Fruit fly (Drosophila melanogaster) whole organism, embryonic: ENCODE data around the gene Lcp65Ac.

Experiments
- Asciz ChIP-seq: fragments of 200-800 bp; sonication (Bioruptor generic); optimal IDR thresholded peaks from 2 replicates; lab custom pipeline; 2017; ENCODE audit warnings: missing biosample characterization, mild to moderate bottlenecking, missing genetic modification characterization, missing genetic modification reagents
- CG10267 ChIP-seq: fragments of 200-800 bp; sonication (Bioruptor generic); optimal IDR thresholded peaks from 2 replicates; lab custom pipeline; 2018; ENCODE audit warnings: missing biosample characterization, mild to moderate bottlenecking, missing genetic modification characterization, moderate library complexity
- CG10654 ChIP-seq: fragments of 200-800 bp; sonication (Bioruptor generic); optimal IDR thresholded peaks from 2 replicates; lab custom pipeline; 2016; ENCODE audit warnings: missing biosample characterization, missing genetic modification characterization
- CG10959 ChIP-seq: fragments of 200-800 bp; sonication (Bioruptor generic); IDR thresholded peaks from 2 replicates; pipeline ENCODE4 v1.3.6; 2022; ENCODE audit warnings: missing biosample characterization, missing genetic modification characterization
- CG11093 ChIP-seq: fragments of 200-800 bp; sonication (Bioruptor generic); IDR thresholded peaks from 3 replicates; pipeline ENCODE4 v1.3.6; 2022; ENCODE audit warnings: missing biosample characterization, missing genetic modification characterization
- CG11560 ChIP-seq: fragments of 200-800 bp; sonication (Bioruptor generic); IDR thresholded peaks from 3 replicates; pipeline ENCODE4 v1.3.6; 2022; ENCODE audit warnings: missing biosample characterization, missing genetic modification characterization
- CG13894 ChIP-seq: fragments of 200-800 bp; sonication (Bioruptor generic); optimal IDR thresholded peaks from 3 replicates; lab custom pipeline; 2018; ENCODE audit warnings: missing biosample characterization, mild to moderate bottlenecking, missing genetic modification characterization, moderate library complexity
- CG15601 ChIP-seq: fragments of 200-800 bp; sonication (Bioruptor generic); optimal IDR thresholded peaks from 3 replicates; lab custom pipeline; 2019; ENCODE audit warnings: missing biosample characterization, mild to moderate bottlenecking, missing genetic modification characterization, moderate library complexity
- CG1603 ChIP-seq: fragments of 200-800 bp; sonication (Bioruptor generic); optimal IDR thresholded peaks from 2 replicates; lab custom pipeline; 2019; ENCODE audit warnings: missing biosample characterization, mild to moderate bottlenecking, missing genetic modification characterization, moderate library complexity
- CG16813 ChIP-seq: fragments of 200-800 bp; sonication (Bioruptor generic); IDR thresholded peaks from 3 replicates; pipeline ENCODE4 v1.3.6; 2022; ENCODE audit warnings: missing biosample characterization, missing genetic modification characterization; ENCODE audit not compliant: partially characterized antibody
- CG17186 ChIP-seq: fragments of 200-800 bp; sonication (Bioruptor generic); optimal IDR thresholded peaks from 3 replicates; lab custom pipeline; 2017; ENCODE audit warnings: missing biosample characterization, missing genetic modification reagents, missing genetic modification characterization
- CG17359 ChIP-seq: fragments of 200-800 bp; sonication (Bioruptor generic); optimal IDR thresholded peaks from 3 replicates; lab custom pipeline; 2018; ENCODE audit warnings: missing biosample characterization, mild to moderate bottlenecking, missing genetic modification characterization, moderate library complexity
- CG7839 ChIP-seq: fragments of 200-800 bp; sonication (Bioruptor generic); optimal IDR thresholded peaks from 3 replicates; lab custom pipeline; 2018; ENCODE audit warnings: missing biosample characterization, mild to moderate bottlenecking, missing genetic modification characterization, moderate library complexity
- CG7963 ChIP-seq: fragments of 200-800 bp; sonication (Bioruptor generic); IDR thresholded peaks from 3 replicates; pipeline ENCODE4 v1.3.6; 2022; ENCODE audit warnings: missing biosample characterization, missing genetic modification characterization; ENCODE audit not compliant: partially characterized antibody
- CG7987 ChIP-seq: fragments of 200-800 bp; sonication (Bioruptor generic); optimal IDR thresholded peaks from 2 replicates; lab custom pipeline; 2018; ENCODE audit warnings: missing biosample characterization, mild to moderate bottlenecking, missing genetic modification characterization, moderate library complexity
- CG8359 ChIP-seq: fragments of 200-800 bp; sonication (Bioruptor generic); optimal IDR thresholded peaks from 2 replicates; lab custom pipeline; 2017; ENCODE audit warnings: missing biosample characterization, mild to moderate bottlenecking, missing genetic modification characterization, borderline replicate concordance
- Dp ChIP-seq: fragments of 200-800 bp; sonication (Bioruptor generic); optimal IDR thresholded peaks from 2 replicates; lab custom pipeline; 2018; ENCODE audit warnings: missing biosample characterization, mild to moderate bottlenecking, missing genetic modification characterization, moderate library complexity
- Dref ChIP-seq: fragments of 200-800 bp; sonication (Bioruptor generic); IDR thresholded peaks from 2 replicates; pipeline ENCODE4 v1.3.6; 2022; ENCODE audit warnings: missing biosample characterization, missing genetic modification characterization
- Elba2 ChIP-seq: fragments of 200-800 bp; sonication (Bioruptor generic); optimal IDR thresholded peaks from 3 replicates; lab custom pipeline; 2016; ENCODE audit warnings: missing biosample characterization, missing genetic modification characterization
- Fer2 ChIP-seq: fragments of 200-800 bp; sonication (Bioruptor generic); optimal IDR thresholded peaks from 2 replicates; lab custom pipeline; 2018; ENCODE audit warnings: missing biosample characterization, mild to moderate bottlenecking, missing genetic modification characterization, moderate library complexity
- HHEX ChIP-seq: fragments of 200-800 bp; sonication (Bioruptor generic); optimal IDR thresholded peaks from 3 replicates; lab custom pipeline; 2017; ENCODE audit warnings: missing biosample characterization, mild to moderate bottlenecking, missing genetic modification characterization, missing genetic modification reagents
- Mrtf ChIP-seq: fragments of 200-800 bp; sonication (Bioruptor generic); IDR thresholded peaks from 3 replicates; pipeline ENCODE4 v1.3.6; 2022; ENCODE audit warnings: missing biosample characterization, missing genetic modification characterization
- NfI ChIP-seq: fragments of 200-800 bp; sonication (Bioruptor generic); optimal IDR thresholded peaks from 3 replicates; lab custom pipeline; 2018; ENCODE audit warnings: missing biosample characterization, mild to moderate bottlenecking, missing genetic modification characterization, moderate library complexity
- Oli ChIP-seq: fragments of 200-800 bp; sonication (Bioruptor generic); optimal IDR thresholded peaks from 2 replicates; lab custom pipeline; 2018; ENCODE audit warnings: missing biosample characterization, mild to moderate bottlenecking, missing genetic modification characterization, moderate library complexity
- Sox100B ChIP-seq: fragments of 200-800 bp; sonication (Bioruptor generic); optimal IDR thresholded peaks from 3 replicates; lab custom pipeline; 2018; ENCODE audit warnings: missing biosample characterization, mild to moderate bottlenecking, missing genetic modification characterization
- Taf1 ChIP-seq: fragments of 200-800 bp; sonication (Bioruptor generic); IDR thresholded peaks from 2 replicates; pipeline ENCODE4 v1.3.6; 2022; ENCODE audit warnings: missing biosample characterization, missing genetic modification characterization
- abd-A ChIP-seq: fragments of 200-800 bp; sonication (Bioruptor generic); optimal IDR thresholded peaks from 3 replicates; lab custom pipeline; 2019; ENCODE audit warnings: missing biosample characterization, mild to moderate bottlenecking, missing genetic modification characterization, moderate library complexity
- amos ChIP-seq: fragments of 200-800 bp; sonication (Bioruptor generic); IDR thresholded peaks from 2 replicates; pipeline ENCODE4 v1.3.6; 2022; ENCODE audit warnings: missing biosample characterization, missing genetic modification characterization; ENCODE audit not compliant: partially characterized antibody
- chinmo ChIP-seq: fragments of 200-800 bp; sonication (Bioruptor generic); IDR thresholded peaks from 4 replicates; pipeline ENCODE4 v1.3.6; 2022; ENCODE audit warnings: missing biosample characterization, missing genetic modification characterization; ENCODE audit not compliant: partially characterized antibody
- croc ChIP-seq: fragments of 200-800 bp; sonication (Bioruptor generic); conservative IDR thresholded peaks from 3 replicates; pipeline ENCODE4 v1.3.6; 2022; ENCODE audit warnings: missing biosample characterization, missing genetic modification characterization
- dm ChIP-seq: fragments of 200-800 bp; sonication (Bioruptor generic); optimal IDR thresholded peaks from 3 replicates; lab custom pipeline; 2016; ENCODE audit warnings: missing biosample characterization, missing genetic modification characterization
- fd96Cb ChIP-seq: fragments of 200-800 bp; sonication (Bioruptor generic); optimal IDR thresholded peaks from 2 replicates; lab custom pipeline; 2018; ENCODE audit warnings: missing biosample characterization, mild to moderate bottlenecking, missing genetic modification characterization, moderate library complexity
- gsb-n ChIP-seq: fragments of 200-800 bp; sonication (Bioruptor generic); optimal IDR thresholded peaks from 3 replicates; lab custom pipeline; 2018; ENCODE audit warnings: missing biosample characterization, mild to moderate bottlenecking, missing genetic modification characterization
- lbe ChIP-seq: fragments of 200-800 bp; sonication (Bioruptor generic); optimal IDR thresholded peaks from 2 replicates; lab custom pipeline; 2016; ENCODE audit warnings: missing biosample characterization, mild to moderate bottlenecking, missing genetic modification characterization
- ranshi ChIP-seq: fragments of 200-800 bp; sonication (Bioruptor generic); IDR thresholded peaks from 2 replicates; pipeline ENCODE4 v1.3.6; 2022; ENCODE audit warnings: missing biosample characterization, missing genetic modification characterization
- ro ChIP-seq: fragments of 200-800 bp; sonication (Bioruptor generic); IDR thresholded peaks from 2 replicates; pipeline ENCODE4 v1.3.6; 2022; ENCODE audit warnings: missing biosample characterization, missing genetic modification characterization
- scrt ChIP-seq: fragments of 200-800 bp; sonication (Bioruptor generic); optimal IDR thresholded peaks from 2 replicates; lab custom pipeline; 2018; ENCODE audit warnings: missing biosample characterization, mild to moderate bottlenecking, missing genetic modification characterization, moderate library complexity
- sd ChIP-seq: fragments of 200-800 bp; sonication (Bioruptor generic); optimal IDR thresholded peaks from 3 replicates; lab custom pipeline; 2018; ENCODE audit warnings: missing biosample characterization, mild to moderate bottlenecking, missing genetic modification characterization, moderate library complexity
- shn ChIP-seq: fragments of 200-800 bp; sonication (Bioruptor generic); optimal IDR thresholded peaks from 3 replicates; lab custom pipeline; 2016; ENCODE audit warnings: missing biosample characterization, missing genetic modification characterization
- slou ChIP-seq: fragments of 200-800 bp; sonication (Bioruptor generic); optimal IDR thresholded peaks from 3 replicates; lab custom pipeline; 2016; ENCODE audit warnings: missing biosample characterization, missing genetic modification characterization
- stwl ChIP-seq: fragments of 200-800 bp; sonication (Bioruptor generic); optimal IDR thresholded peaks from 3 replicates; lab custom pipeline; 2018; ENCODE audit warnings: missing biosample characterization, mild to moderate bottlenecking, missing genetic modification characterization, moderate library complexity
- sug ChIP-seq: fragments of 200-800 bp; optimal IDR thresholded peaks from 2 replicates; lab custom pipeline; 2019; ENCODE audit warnings: missing biosample characterization, mild to moderate bottlenecking, missing genetic modification characterization, moderate library complexity
- wdn ChIP-seq: fragments of 200-800 bp; sonication (Bioruptor generic); IDR thresholded peaks from 2 replicates; pipeline ENCODE4 v1.3.6; 2022; ENCODE audit warnings: missing biosample characterization, missing genetic modification characterization
- zen ChIP-seq: fragments of 200-800 bp; sonication (Bioruptor generic); optimal IDR thresholded peaks from 3 replicates; lab custom pipeline; 2018; ENCODE audit warnings: missing biosample characterization, mild to moderate bottlenecking, missing genetic modification characterization, moderate library complexity

Gene Lcp65Ac

DNA sequence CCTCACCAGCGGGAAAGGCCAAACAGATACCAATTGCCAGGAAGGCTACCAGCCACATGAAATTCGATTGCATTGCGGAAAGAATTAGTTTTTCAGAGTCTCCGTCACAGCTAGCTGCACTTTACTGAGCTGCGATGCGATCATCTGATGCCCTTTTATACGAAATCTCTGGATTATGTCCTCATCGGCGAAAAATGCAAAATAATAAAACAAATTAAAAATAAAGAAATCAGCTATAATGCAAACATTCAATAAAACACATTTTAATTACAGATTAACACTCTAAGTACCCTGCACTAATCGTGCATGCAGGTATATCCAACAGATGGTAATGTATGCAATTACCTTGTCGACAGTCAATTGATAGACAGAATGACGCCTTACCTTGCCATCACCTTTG is 12.6 kb upstream of the Lcp65Ac start, which contains the start of gene Cpr65Au (continued):
- no peak for TF ChIP-seq Taf1 (GFP tag; lab: Robert Waterston, UW)
- no peak for TF ChIP-seq Dp
- no peak for TF ChIP-seq gsb-n (tag; lab: Kevin White, UChicago)

DNA sequence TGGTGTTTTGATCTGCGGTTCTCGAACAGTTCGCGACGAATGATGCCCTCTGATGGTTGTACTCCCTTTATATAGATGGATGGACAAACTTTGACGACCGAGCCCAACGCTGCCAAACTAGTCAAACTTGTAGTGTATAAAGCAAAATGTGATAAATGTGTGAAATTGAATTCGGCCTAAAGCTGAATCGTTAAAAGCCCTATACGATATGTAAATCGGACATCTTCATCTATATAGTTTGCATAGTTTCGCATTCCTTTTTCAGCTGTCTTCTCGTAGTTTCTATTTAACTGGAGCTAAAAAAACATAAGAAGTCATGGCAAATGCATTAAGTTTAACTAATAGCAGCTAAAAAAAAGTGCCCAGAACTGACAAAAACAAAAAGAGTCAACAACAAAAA is 11.1 kb upstream of the Lcp65Ac start, which contains the start of gene Lcp65Ag2:
Gene Lcp65Ag2 (minus strand): TSS at position 48 of the 400 bp plus-strand sequence.
- no peak for TF ChIP-seq CG17359 (tag; lab: Kevin White, UChicago)
- 0 out of 4 replicates have a peak, but pooled peaks have one; percentile 12 for TF ChIP-seq chinmo
- no peak for TF ChIP-seq CG7987 (GFP tag; lab: Kevin White, UChicago)
- TF ChIP-seq Oli (tag; lab: Kevin White, UChicago), result no peak
- peak; percentile 18 for TF ChIP-seq abd-A (tag; lab: Kevin White, UChicago)
- peak; percentile 8; the same call in 1 of the 2 replicates for TF ChIP-seq amos (GFP tag; lab: Robert Waterston, UW)
- TF ChIP-seq CG13894 (tag; lab: Kevin White, UChicago), result peak; percentile 96
- TF ChIP-seq sd (tag; lab: Kevin White, UChicago), result peak; percentile 6
- TF ChIP-seq Dref (GFP tag; lab: Robert Waterston, UW), result no peak

DNA sequence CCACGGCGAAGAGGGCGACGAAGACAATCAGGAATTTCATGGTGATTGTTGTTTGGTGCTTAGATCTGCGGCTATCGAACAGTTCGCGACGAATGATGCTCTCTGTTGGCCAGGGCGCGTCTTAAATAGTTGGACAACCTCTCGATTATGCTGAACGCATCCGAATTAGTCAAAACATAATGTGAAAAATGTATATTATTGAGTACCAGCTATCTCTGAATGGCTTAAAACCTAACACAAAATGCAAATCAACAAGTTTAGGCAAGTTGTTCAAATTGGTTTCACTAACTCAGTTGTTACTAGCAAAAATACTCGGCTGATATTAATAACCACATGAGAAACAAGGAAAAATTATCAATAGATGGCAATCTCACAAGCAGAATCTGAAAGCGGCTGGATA is 9.4 kb upstream of the Lcp65Ac start, which contains the start of gene Lcp65Ag1:
Gene Lcp65Ag1 (minus strand): TSS at position 101 of the 400 bp plus-strand sequence.
- TF ChIP-seq lbe (GFP tag; lab: Kevin White, UChicago) (no peak), HHEX (GFP tag; lab: Kevin White, UChicago) (no peak), CG13894 (tag; lab: Kevin White, UChicago) (no peak), ro (no peak), CG7963 (GFP tag; lab: Robert Waterston, UW) (no peak), CG16813 (GFP tag; lab: Robert Waterston, UW) (no peak), CG1603 (tag; lab: Kevin White, UChicago) (no peak), ranshi (GFP tag; lab: Robert Waterston, UW) (no peak), zen (tag; lab: Kevin White, UChicago) (no peak), CG11093 (GFP tag; lab: Robert Waterston, UW) (no peak), wdn (GFP tag; lab: Robert Waterston, UW) (no peak)
- TF ChIP-seq, all 482 proteins: peak for 0

DNA sequence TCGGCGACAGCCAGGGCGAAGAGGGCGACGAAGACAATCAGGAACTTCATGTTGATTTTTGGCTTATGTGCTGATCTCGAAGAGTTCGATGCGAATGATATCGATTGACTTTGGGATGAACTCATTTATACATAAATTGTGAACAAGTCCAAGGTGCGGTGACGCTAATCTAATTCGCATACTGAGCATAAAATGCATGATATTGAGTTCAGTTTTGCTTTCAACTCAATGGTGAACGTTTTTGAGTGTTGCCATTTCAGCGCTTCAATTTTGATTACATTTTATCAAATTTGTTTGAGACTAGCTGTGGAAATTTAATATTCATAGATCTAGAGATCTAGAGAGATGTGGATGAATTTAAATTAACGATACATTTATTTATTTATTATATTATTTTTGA is 7.9 kb upstream of the Lcp65Ac start, which contains the start of gene Lcp65Af:
Gene Lcp65Af (minus strand): TSS at position 101 of the 400 bp plus-strand sequence.
- TF ChIP-seq Elba2 (GFP tag; lab: Kevin White, UChicago) (no peak), CG17186 (no peak), CG10959 (no peak), dm (GFP tag; lab: Kevin White, UChicago) (no peak), stwl (tag; lab: Kevin White, UChicago) (no peak), NfI (GFP tag; lab: Kevin White, UChicago) (no peak), CG15601 (tag; lab: Kevin White, UChicago) (no peak), CG10654 (GFP tag; lab: Kevin White, UChicago) (no peak), croc (no peak)

DNA sequence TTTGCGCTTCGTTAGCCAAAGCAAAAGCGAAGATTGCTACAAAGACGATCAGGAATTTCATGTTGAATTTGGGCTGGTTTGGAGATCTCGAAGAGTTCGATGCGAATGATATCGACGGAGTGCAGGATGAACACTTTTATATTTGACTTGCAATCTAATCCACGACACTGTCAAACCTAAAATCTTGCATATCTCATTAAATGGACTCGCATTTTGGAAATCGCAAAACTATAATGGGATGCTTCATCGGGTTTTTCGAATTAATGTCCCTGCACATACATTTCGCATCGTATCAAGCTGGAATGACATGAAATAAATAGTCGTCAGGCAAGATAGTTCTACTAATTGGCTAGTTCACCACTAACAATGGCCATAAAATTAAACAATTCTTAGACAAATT is 6.6 kb upstream of the Lcp65Ac start, which contains the start of gene Lcp65Ae:
Gene Lcp65Ae (minus strand): TSS at position 101 of the 400 bp plus-strand sequence.
- no peak for TF ChIP-seq Fer2 (tag; lab: Kevin White, UChicago)
- TF ChIP-seq slou (GFP tag; lab: Kevin White, UChicago), result no peak
- TF ChIP-seq sug, result no peak
- no peak for TF ChIP-seq CG7839
- TF ChIP-seq Mrtf, result no peak
- no peak for TF ChIP-seq shn
- TF ChIP-seq scrt (GFP tag; lab: Kevin White, UChicago), result no peak
- TF ChIP-seq NfI (GFP tag; lab: Kevin White, UChicago), result no peak
- no peak for TF ChIP-seq Sox100B
- no peak for TF ChIP-seq CG8359 (GFP tag; lab: Kevin White, UChicago)
- TF ChIP-seq CG11560 (tag; lab: Robert Waterston, UW), result no peak
- TF ChIP-seq fd96Cb (tag; lab: Kevin White, UChicago), result no peak
- TF ChIP-seq CG10267, result no peak
- TF ChIP-seq Asciz (GFP tag; lab: Kevin White, UChicago), result no peak
